Worm (Caenorhabditis elegans) whole organism, L4 larva: ENCODE results near the gene col-185.
A peak's percentile ranks its signal among the peaks of the same experiment; 100 is the strongest.

Experiments used
- F26F4.8 ChIP-seq: fragments of 200-800 bp; sonication (Bioruptor generic); conservative IDR thresholded peaks from 2 replicates; pipeline ENCODE4 v1.3.6; 2022; ENCODE audit warnings: missing genetic modification characterization, missing compliant biosample characterization
- F37D6.2 ChIP-seq: sonication (generic microtip); optimal IDR thresholded peaks from 2 replicates; lab custom pipeline; 2016; ENCODE audit warnings: mild to moderate bottlenecking, missing genetic modification characterization, missing compliant biosample characterization
- F49E8.2 ChIP-seq: sonication (generic microtip); optimal IDR thresholded peaks from 2 replicates; lab custom pipeline; 2016; ENCODE audit warnings: missing compliant biosample characterization, mild to moderate bottlenecking, missing genetic modification characterization, borderline replicate concordance
- Y105C5A.15 ChIP-seq: fragments of 200-800 bp; sonication (Bioruptor generic); IDR thresholded peaks from 2 replicates; pipeline ENCODE4 v1.3.6; 2022; ENCODE audit warnings: missing genetic modification characterization, missing compliant biosample characterization
- Y5F2A.4 ChIP-seq: fragments of 200-800 bp; sonication (Bioruptor generic); optimal IDR thresholded peaks from 2 replicates; lab custom pipeline; 2018; ENCODE audit warnings: mild to moderate bottlenecking, missing genetic modification characterization, missing compliant biosample characterization
- ZK337.2 ChIP-seq: fragments of 200-800 bp; sonication (Bioruptor generic); IDR thresholded peaks from 2 replicates; pipeline ENCODE4 v1.3.6; 2022; ENCODE audit warnings: missing genetic modification reagents, missing genetic modification characterization, missing compliant biosample characterization
- ceh-20 ChIP-seq: fragments of 200-800 bp; sonication (Bioruptor generic); IDR thresholded peaks from 2 replicates; pipeline ENCODE4 v1.3.6; 2022; ENCODE audit warnings: missing genetic modification reagents, missing genetic modification characterization, missing compliant biosample characterization
- ceh-32 ChIP-seq: sonication (generic microtip); optimal IDR thresholded peaks from 2 replicates; lab custom pipeline; 2016; ENCODE audit warnings: mild to moderate bottlenecking, missing genetic modification characterization, missing compliant biosample characterization; ENCODE audit not compliant: poor library complexity
- ceh-82 ChIP-seq: sonication (generic microtip); optimal IDR thresholded peaks from 2 replicates; lab custom pipeline; 2017; ENCODE audit warnings: missing biosample characterization, missing genetic modification characterization
- daf-16 ChIP-seq, 3 experiments: sonication (generic microtip); optimal IDR thresholded peaks; 2 replicates each; lab custom pipeline; 2016 to 2017; ENCODE audit warnings: missing genetic modification characterization in 3 of 3, missing genetic modification reagents in 3 of 3, mild to moderate bottlenecking in 2 of 3, missing compliant biosample characterization in 2 of 3, missing biosample characterization in 1 of 3, moderate library complexity in 1 of 3
- dmd-6 ChIP-seq: fragments of 200-800 bp; sonication (Bioruptor generic); IDR thresholded peaks from 2 replicates; pipeline ENCODE4 v1.3.6; 2022; ENCODE audit warnings: missing genetic modification reagents, missing genetic modification characterization, missing compliant biosample characterization
- dmd-9 ChIP-seq: fragments of 200-800 bp; sonication (Bioruptor generic); IDR thresholded peaks from 2 replicates; pipeline ENCODE4 v1.3.6; 2022; ENCODE audit warnings: missing genetic modification reagents, missing genetic modification characterization, missing compliant biosample characterization
- dpl-1 ChIP-seq: fragments of 150-350 bp; optimal IDR thresholded peaks from 2 replicates; lab custom pipeline; 2014; ENCODE audit warnings: missing biosample characterization, missing genetic modification reagents, missing genetic modification characterization
- duxl-1 ChIP-seq: sonication (generic microtip); optimal IDR thresholded peaks from 2 replicates; lab custom pipeline; 2016; ENCODE audit warnings: mild to moderate bottlenecking, missing genetic modification characterization, moderate library complexity, missing compliant biosample characterization; ENCODE audit not compliant: poor library complexity
- egl-43 ChIP-seq: fragments of 200-800 bp; sonication (Bioruptor generic); IDR thresholded peaks from 2 replicates; pipeline ENCODE4 v1.3.6; 2022; ENCODE audit warnings: missing genetic modification reagents, missing genetic modification characterization, missing compliant biosample characterization
- fkh-10 ChIP-seq: fragments of 150-350 bp; optimal IDR thresholded peaks from 2 replicates; lab custom pipeline; 2014; ENCODE audit warnings: missing biosample characterization, missing genetic modification reagents, missing genetic modification characterization
- fos-1 ChIP-seq: fragments of 150-350 bp; optimal IDR thresholded peaks from 2 replicates; lab custom pipeline; 2014; ENCODE audit warnings: missing biosample characterization, missing genetic modification characterization
- gei-8 ChIP-seq: fragments of 200-800 bp; sonication (Bioruptor generic); optimal IDR thresholded peaks from 2 replicates; lab custom pipeline; 2018; ENCODE audit warnings: mild to moderate bottlenecking, missing genetic modification characterization, missing compliant biosample characterization
- lim-7 ChIP-seq: fragments of 200-800 bp; sonication (Bioruptor generic); IDR thresholded peaks from 2 replicates; pipeline ENCODE4 v1.3.6; 2022; ENCODE audit warnings: missing genetic modification characterization, missing compliant biosample characterization
- lin-13 ChIP-seq: fragments of 150-350 bp; optimal IDR thresholded peaks from 2 replicates; lab custom pipeline; 2014; ENCODE audit warnings: missing biosample characterization, missing genetic modification reagents, missing genetic modification characterization
- lin-15B ChIP-seq: fragments of 150-350 bp; sonication (generic microtip); optimal IDR thresholded peaks from 3 replicates; lab custom pipeline; 2014; ENCODE audit warnings: missing biosample characterization, missing genetic modification characterization
- lin-29 ChIP-seq: fragments of 200-800 bp; sonication (Bioruptor generic); IDR thresholded peaks from 2 replicates; pipeline ENCODE4 v1.3.6; 2022; ENCODE audit warnings: missing genetic modification reagents, missing genetic modification characterization, missing compliant biosample characterization
- lin-38 ChIP-seq: fragments of 200-800 bp; sonication (Bioruptor generic); IDR thresholded peaks from 2 replicates; pipeline ENCODE4 v1.3.6; 2022; ENCODE audit warnings: missing genetic modification reagents, missing genetic modification characterization, missing compliant biosample characterization
- lin-39 ChIP-seq: fragments of 150-350 bp; optimal IDR thresholded peaks from 2 replicates; lab custom pipeline; 2014; ENCODE audit warnings: missing biosample characterization, missing genetic modification reagents, missing genetic modification characterization
- madf-9 ChIP-seq: fragments of 200-800 bp; sonication (Bioruptor generic); conservative IDR thresholded peaks from 2 replicates; pipeline ENCODE4 v1.3.6; 2022; ENCODE audit warnings: missing genetic modification reagents, missing genetic modification characterization, missing compliant biosample characterization
- mdt-29 ChIP-seq: fragments of 200-800 bp; sonication (Bioruptor generic); IDR thresholded peaks from 2 replicates; pipeline ENCODE4 v1.3.6; 2022; ENCODE audit warnings: missing genetic modification reagents, missing genetic modification characterization, missing compliant biosample characterization
- mep-1 ChIP-seq: fragments of 150-350 bp; sonication (generic microtip); optimal IDR thresholded peaks from 3 replicates; lab custom pipeline; 2014; ENCODE audit warnings: missing biosample characterization, missing genetic modification characterization
- mxl-2 ChIP-seq: fragments of 200-800 bp; sonication (Bioruptor generic); conservative IDR thresholded peaks from 2 replicates; pipeline ENCODE4 v1.3.6; 2022; ENCODE audit warnings: missing genetic modification reagents, missing genetic modification characterization, missing compliant biosample characterization
- nhr-10 ChIP-seq: fragments of 150-350 bp; optimal IDR thresholded peaks from 2 replicates; lab custom pipeline; 2014; ENCODE audit warnings: missing biosample characterization, missing genetic modification characterization
- nhr-28 ChIP-seq: fragments of 150-350 bp; optimal IDR thresholded peaks from 2 replicates; lab custom pipeline; 2014; ENCODE audit warnings: missing biosample characterization, missing genetic modification characterization
- nhr-48 ChIP-seq: sonication (generic microtip); optimal IDR thresholded peaks from 2 replicates; lab custom pipeline; 2016; ENCODE audit warnings: mild to moderate bottlenecking, missing genetic modification characterization, missing compliant biosample characterization
- nhr-6 ChIP-seq: fragments of 150-350 bp; optimal IDR thresholded peaks from 2 replicates; lab custom pipeline; 2014; ENCODE audit warnings: missing biosample characterization, missing genetic modification characterization
- pha-4 ChIP-seq, 2 experiments: fragments of 150-350 bp in 1 of 2; fragments of 200-800 bp in 1 of 2; sonication (Bioruptor generic) in 1 of 2; IDR thresholded peaks in 1 of 2; optimal IDR thresholded peaks in 1 of 2; 2 replicates each; pipeline versions ENCODE4 v1.3.6 to Lab custom; 2014 to 2022; ENCODE audit warnings: missing genetic modification characterization in 2 of 2, missing genetic modification reagents in 2 of 2, missing biosample characterization in 1 of 2, missing compliant biosample characterization in 1 of 2
- sdz-12 ChIP-seq: fragments of 200-800 bp; sonication (Bioruptor generic); optimal IDR thresholded peaks from 2 replicates; lab custom pipeline; 2018; ENCODE audit warnings: mild to moderate bottlenecking, missing genetic modification characterization, missing compliant biosample characterization
- spr-3 ChIP-seq: fragments of 200-800 bp; sonication (Bioruptor generic); optimal IDR thresholded peaks from 2 replicates; lab custom pipeline; 2018; ENCODE audit warnings: mild to moderate bottlenecking, missing genetic modification characterization, missing compliant biosample characterization
- unc-130 ChIP-seq: sonication (generic microtip); optimal IDR thresholded peaks from 2 replicates; lab custom pipeline; 2016; ENCODE audit warnings: missing genetic modification reagents, missing genetic modification characterization, missing compliant biosample characterization
- unc-62 ChIP-seq, 3 experiments: fragments of 150-350 bp in 1 of 3; sonication (generic microtip); optimal IDR thresholded peaks in 2 of 3; peaks in 1 of 3; 1 replicate in 1 of 3; 2 replicates in 2 of 3; lab custom pipeline; 2014 to 2017; ENCODE audit warnings: missing biosample characterization in 3 of 3, missing genetic modification characterization in 3 of 3, missing genetic modification reagents in 3 of 3, missing genotype in 1 of 3
- zag-1 ChIP-seq: fragments of 150-350 bp; optimal IDR thresholded peaks from 2 replicates; lab custom pipeline; 2014; ENCODE audit warnings: missing biosample characterization, missing genetic modification characterization
- zfp-3 ChIP-seq: fragments of 200-800 bp; sonication (Bioruptor generic); conservative IDR thresholded peaks from 2 replicates; pipeline ENCODE4 v1.3.6; 2022; ENCODE audit warnings: missing genetic modification reagents, missing genetic modification characterization, missing compliant biosample characterization
- zip-2 ChIP-seq: fragments of 150-350 bp; optimal IDR thresholded peaks from 2 replicates; lab custom pipeline; 2014; ENCODE audit warnings: missing biosample characterization, missing genetic modification characterization
- ztf-11 ChIP-seq: fragments of 150-350 bp; optimal IDR thresholded peaks from 2 replicates; lab custom pipeline; 2014; ENCODE audit warnings: missing biosample characterization, missing genetic modification characterization
- ztf-7 ChIP-seq: fragments of 150-350 bp; optimal IDR thresholded peaks from 2 replicates; lab custom pipeline; 2014; ENCODE audit warnings: missing biosample characterization, missing genetic modification characterization

Gene col-185

DNA sequence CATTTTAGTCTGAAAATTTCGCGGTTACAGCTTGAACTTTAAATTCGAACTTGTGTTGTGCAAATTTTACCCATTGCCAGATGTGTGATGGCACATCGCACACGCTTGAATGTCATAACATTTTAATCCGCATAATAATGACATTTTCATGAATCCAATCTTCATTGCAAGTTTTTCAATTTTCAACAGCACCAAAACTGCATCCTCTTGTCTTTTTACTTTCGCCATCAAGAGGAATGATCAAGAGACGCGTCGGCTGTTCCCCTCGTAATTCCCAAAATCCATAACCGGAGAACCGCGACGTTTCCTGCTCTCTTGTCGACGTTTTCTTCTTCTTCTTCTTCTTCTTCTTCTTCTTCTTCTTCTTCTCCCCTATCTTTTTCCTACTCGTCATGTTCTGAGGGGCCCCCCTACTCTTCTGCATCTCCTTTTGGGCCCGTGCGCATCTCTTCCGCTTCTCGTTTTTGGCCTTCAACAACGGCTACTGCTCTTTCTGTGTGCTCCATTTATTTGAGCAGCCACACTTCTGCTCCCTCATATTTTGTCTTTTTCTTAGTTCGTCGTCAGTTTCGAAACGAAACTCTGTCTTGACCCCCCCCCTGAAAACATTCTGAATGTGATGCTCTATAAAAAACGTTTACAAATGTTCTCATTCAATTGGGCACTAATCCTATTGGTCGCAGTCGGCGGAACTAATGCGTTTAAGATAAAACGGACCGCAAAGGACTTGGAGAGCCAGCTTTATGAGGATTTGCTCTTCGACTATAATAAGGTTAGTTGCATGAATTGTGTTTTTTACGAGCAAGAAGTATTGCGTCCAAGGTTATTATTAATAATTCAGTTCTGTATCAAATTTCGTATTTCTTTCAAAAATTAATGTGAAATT is 21.8 kb upstream of the col-185 start, which contains the start of gene acr-12 (continued):
- TF ChIP-seq ztf-11 (tag; lab: Kevin White, UChicago) (no peak), F37D6.2 (no peak), nhr-28 (tag; lab: Kevin White, UChicago) (no peak), egl-43 (GFP tag; lab: Robert Waterston, UW) (0 out of 2 replicates have a peak, but pooled peaks have one; percentile 38)

- TF ChIP-seq mxl-2 (GFP tag; lab: Robert Waterston, UW) (no peak), ztf-7 (no peak), nhr-48 (tag; lab: Kevin White, UChicago) (no peak), pha-4 (GFP tag; IDR thresholded peaks at IDR 0.05; lab: Robert Waterston, UW) (no peak), pha-4 (tag; optimal IDR thresholded peaks at IDR 0.05; lab: Kevin White, UChicago) (no peak), zag-1 (tag; lab: Kevin White, UChicago) (no peak), zfp-3 (GFP tag; lab: Robert Waterston, UW) (no peak), unc-62 (GFP tag; optimal IDR thresholded peaks at IDR 0.05 in 1 of 2; lab: Kevin White, UChicago) (peak in 1 of 2 experiments; percentile 92), unc-62 (tag; optimal IDR thresholded peaks at IDR 0.05; lab: Kevin White, UChicago) (no peak), F49E8.2 (tag; lab: Kevin White, UChicago) (no peak), madf-9 (no peak)
These were observed 19.3 kb upstream of the col-185 start for ce11 chrX:13530015-13530778.

DNA sequence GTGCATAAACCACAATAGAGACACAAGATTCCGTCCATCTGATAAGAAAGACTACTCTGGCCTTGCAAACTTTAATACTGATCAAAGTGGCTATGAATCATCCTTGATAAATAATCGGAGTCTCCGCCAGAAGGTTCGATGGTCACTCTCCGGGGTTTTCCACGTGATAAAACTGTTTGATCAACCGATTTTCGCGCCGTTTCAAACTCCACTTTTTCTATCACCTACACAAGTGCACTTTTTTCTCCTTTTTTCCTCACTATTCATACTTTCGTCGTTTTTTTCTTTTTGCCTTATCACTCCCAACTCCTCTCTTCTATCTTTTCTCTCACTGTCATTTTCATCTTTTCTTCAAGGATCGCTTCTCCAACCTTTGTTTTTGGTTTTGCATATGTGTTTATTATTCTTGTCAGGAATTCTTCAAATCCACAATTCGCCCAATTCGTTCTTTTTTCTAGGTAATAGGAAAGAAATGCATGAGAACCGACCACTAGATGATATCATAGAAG is 17.8 kb upstream of the col-185 start, which contains the start of gene F18H3.4:
Gene F18H3.4 (plus strand): TSS at position 459 of the 509 bp plus-strand sequence.
- TF ChIP-seq duxl-1 (tag; lab: Kevin White, UChicago) (no peak), ceh-82 (tag; lab: Kevin White, UChicago) (no peak), Y105C5A.15 (no peak), unc-130 (no peak), dmd-6 (GFP tag; lab: Robert Waterston, UW) (peak; percentile 97), lin-39 (tag; lab: Kevin White, UChicago) (no peak), ceh-20 (0 out of 2 replicates have a peak, but pooled peaks have one; percentile 44), nhr-6 (peak; percentile 39), Y5F2A.4 (no peak), lim-7 (GFP tag; lab: Robert Waterston, UW) (no peak), mdt-29 (GFP tag; lab: Robert Waterston, UW) (no peak), dmd-9 (GFP tag; lab: Robert Waterston, UW) (no peak), F49E8.2 (tag; lab: Kevin White, UChicago) (no peak), lin-15B (tag; lab: Kevin White, UChicago) (no peak), F26F4.8 (no peak), lin-13 (GFP tag; lab: Kevin White, UChicago) (no peak), mep-1 (tag; lab: Kevin White, UChicago) (peak; percentile 66), gei-8 (GFP tag; lab: Kevin White, UChicago) (peak; percentile 29), spr-3 (no peak), zip-2 (tag; lab: Kevin White, UChicago) (peak; percentile 31), F37D6.2 (no peak), lin-38 (GFP tag; lab: Robert Waterston, UW) (0 out of 2 replicates have a peak, but pooled peaks have one; percentile 20), ceh-32 (no peak), sdz-12 (GFP tag; lab: Kevin White, UChicago) (no peak), fos-1 (no peak), dpl-1 (GFP tag; lab: Kevin White, UChicago) (peak; percentile 48), ZK337.2 (no peak), fkh-10 (GFP tag; lab: Kevin White, UChicago) (no peak), lin-29 (no peak), nhr-10 (tag; lab: Kevin White, UChicago) (peak; percentile 65), ztf-7 (no peak), daf-16 (GFP tag; optimal IDR thresholded peaks at IDR 0.05; lab: Kevin White, UChicago) (peak in 1 of 2 experiments; percentile 69), daf-16 (tag; optimal IDR thresholded peaks at IDR 0.05; lab: Kevin White, UChicago) (peak; percentile 87)
